Fruit fly (Drosophila melanogaster) whole organism, adult: ENCODE results near the gene Nckx30C.

Experiments used
- CG11617 ChIP-seq: fragments of 200-800 bp; sonication (Bioruptor generic); optimal IDR thresholded peaks from 2 replicates; lab custom pipeline; 2017; ENCODE audit warnings: mild to moderate bottlenecking, missing biosample characterization, missing genetic modification reagents, missing genetic modification characterization
- CG14711 ChIP-seq: fragments of 200-800 bp; sonication (Bioruptor generic); optimal IDR thresholded peaks from 2 replicates; lab custom pipeline; 2018; ENCODE audit warnings: missing biosample characterization, mild to moderate bottlenecking, missing genetic modification characterization, moderate library complexity
- CG1620 ChIP-seq: fragments of 200-800 bp; sonication (Bioruptor generic); optimal IDR thresholded peaks from 2 replicates; lab custom pipeline; 2016; ENCODE audit warnings: missing biosample characterization, missing genetic modification characterization
- CG5204 ChIP-seq: fragments of 200-800 bp; sonication (Bioruptor generic); optimal IDR thresholded peaks from 2 replicates; lab custom pipeline; 2016; ENCODE audit warnings: missing biosample characterization, missing genetic modification characterization
- CG7101 ChIP-seq: fragments of 200-800 bp; sonication (Bioruptor generic); optimal IDR thresholded peaks from 2 replicates; lab custom pipeline; 2018; ENCODE audit warnings: missing biosample characterization, mild to moderate bottlenecking, missing genetic modification characterization, moderate library complexity
- Clk ChIP-seq: fragments of 200-800 bp; sonication (Bioruptor generic); optimal IDR thresholded peaks from 2 replicates; lab custom pipeline; 2017; ENCODE audit warnings: missing biosample characterization, missing genetic modification characterization
- Crg-1 ChIP-seq: fragments of 200-800 bp; sonication (Bioruptor generic); optimal IDR thresholded peaks from 2 replicates; lab custom pipeline; 2016; ENCODE audit warnings: missing biosample characterization, missing genetic modification characterization
- Hr96 ChIP-seq: fragments of 200-800 bp; sonication (Bioruptor generic); optimal IDR thresholded peaks from 2 replicates; lab custom pipeline; 2016; ENCODE audit warnings: missing biosample characterization, missing genetic modification characterization
- cnc ChIP-seq, 2 experiments: fragments of >200 bp; optimal IDR thresholded peaks; 2 replicates each; lab custom pipeline; 2017
- kay ChIP-seq: fragments of 200-800 bp; sonication (Bioruptor generic); peaks from one replicate; lab custom pipeline; 2016; ENCODE audit warnings: missing biosample characterization, missing genetic modification characterization, borderline replicate concordance
- toe ChIP-seq: fragments of 200-800 bp; sonication (Bioruptor generic); optimal IDR thresholded peaks from 2 replicates; lab custom pipeline; 2016; ENCODE audit warnings: missing biosample characterization, missing genetic modification characterization

DNA sequence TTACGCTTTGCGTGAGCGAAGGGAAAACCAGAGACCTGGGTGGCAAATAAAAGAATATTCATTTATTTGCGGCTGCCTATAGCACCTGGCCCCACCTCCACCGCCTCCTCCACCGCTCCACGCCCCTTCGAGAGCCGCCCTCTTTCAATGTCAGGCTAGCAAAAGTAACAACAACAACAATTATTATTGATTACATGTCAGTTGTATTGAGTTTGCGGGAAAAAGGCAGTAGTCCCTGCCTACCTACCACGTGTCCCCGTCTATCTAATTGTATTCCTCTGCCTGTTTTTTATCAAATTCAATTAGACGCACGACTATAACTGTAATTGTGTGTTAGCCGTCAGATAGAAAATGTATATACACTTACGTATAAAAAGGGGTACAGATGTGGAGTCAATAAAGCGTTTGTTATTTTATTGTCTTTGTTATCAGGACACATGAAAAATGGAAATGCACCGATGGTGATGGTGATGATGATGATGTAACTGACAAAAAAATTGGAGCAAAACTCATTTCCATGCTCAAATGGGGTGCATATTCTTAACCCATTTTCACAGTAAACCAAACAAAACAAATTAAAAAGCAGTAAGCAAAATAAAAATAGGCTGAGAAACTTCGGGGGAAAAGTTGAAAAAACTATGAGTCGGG is 55.6 kb downstream of the Nckx30C start:
- no peak for TF ChIP-seq toe (GFP tag; lab: Kevin White, UChicago)
- no peak for TF ChIP-seq CG1620 (GFP tag; lab: Kevin White, UChicago)
- no peak for TF ChIP-seq CG5204 (GFP tag; lab: Kevin White, UChicago)
- TF ChIP-seq Hr96 (GFP tag; lab: Kevin White, UChicago): no peak
- TF ChIP-seq CG7101 (tag; lab: Kevin White, UChicago): no peak
- peak; percentile 89 for TF ChIP-seq kay (GFP tag; lab: Kevin White, UChicago)
- TF ChIP-seq CG14711 (tag; lab: Kevin White, UChicago): no peak
- no peak for TF ChIP-seq CG11617
- TF ChIP-seq Clk: no peak
- no peak for TF ChIP-seq Crg-1
- TF ChIP-seq cnc (optimal IDR thresholded peaks at IDR 0.05; lab: Kevin White, UChicago): no peak
